Worm (Caenorhabditis elegans) whole organism, L2 larva: Measurements from ENCODE around the gene fbxa-81.

Source experiments
- C34F6.9 ChIP-seq: fragments of 150-350 bp; optimal IDR thresholded peaks from 2 replicates; lab custom pipeline; 2014; ENCODE audit warnings: missing biosample characterization, missing genetic modification characterization
- F13H6.1 ChIP-seq: sonication (generic microtip); optimal IDR thresholded peaks from 2 replicates; lab custom pipeline; 2016; ENCODE audit warnings: missing genetic modification characterization, missing compliant biosample characterization
- R02D3.7 ChIP-seq: fragments of 150-350 bp; optimal IDR thresholded peaks from 2 replicates; lab custom pipeline; 2014; ENCODE audit warnings: missing biosample characterization, missing genetic modification characterization
- Y55F3AM.14 ChIP-seq: fragments of 200-800 bp; sonication (Bioruptor generic); optimal IDR thresholded peaks from 2 replicates; lab custom pipeline; 2018; ENCODE audit warnings: mild to moderate bottlenecking, missing genetic modification characterization, missing compliant biosample characterization
- ZK546.5 ChIP-seq: sonication (generic microtip); optimal IDR thresholded peaks from 2 replicates; lab custom pipeline; 2017; ENCODE audit warnings: missing biosample characterization, missing genetic modification characterization
- alr-1 ChIP-seq: fragments of 150-350 bp; optimal IDR thresholded peaks from 2 replicates; lab custom pipeline; 2014; ENCODE audit warnings: missing biosample characterization, missing genetic modification characterization
- aly-2 ChIP-seq: fragments of 150-350 bp; optimal IDR thresholded peaks from 2 replicates; lab custom pipeline; 2014; ENCODE audit warnings: missing biosample characterization, missing genetic modification characterization
- ama-1 ChIP-seq: fragments of 150-350 bp; optimal IDR thresholded peaks from 2 replicates; lab custom pipeline; 2018; ENCODE audit warnings: inconsistent platforms
- blmp-1 ChIP-seq: sonication (generic microtip); optimal IDR thresholded peaks from 2 replicates; lab custom pipeline; 2017; ENCODE audit warnings: missing genetic modification characterization, mild to moderate bottlenecking, missing compliant biosample characterization, antibody characterized with exemption, moderate library complexity; ENCODE audit not compliant: insufficient read depth
- ceh-16 ChIP-seq: fragments of 150-350 bp; optimal IDR thresholded peaks from 2 replicates; lab custom pipeline; 2014; ENCODE audit warnings: missing biosample characterization, missing genetic modification characterization
- ceh-82 ChIP-seq: fragments of 150-350 bp; optimal IDR thresholded peaks from 2 replicates; lab custom pipeline; 2014; ENCODE audit warnings: missing biosample characterization, missing genetic modification characterization
- crh-2 ChIP-seq: sonication (generic microtip); optimal IDR thresholded peaks from 2 replicates; lab custom pipeline; 2017; ENCODE audit warnings: missing biosample characterization, missing genetic modification characterization
- dmd-4 ChIP-seq: sonication (generic microtip); optimal IDR thresholded peaks from 2 replicates; lab custom pipeline; 2017; ENCODE audit warnings: missing biosample characterization, missing genetic modification characterization
- egl-27 ChIP-seq: sonication (generic microtip); optimal IDR thresholded peaks from 3 replicates; lab custom pipeline; 2017; ENCODE audit warnings: missing biosample characterization, missing genetic modification reagents, missing genetic modification characterization
- elt-1 ChIP-seq: fragments of 150-350 bp; optimal IDR thresholded peaks from 2 replicates; lab custom pipeline; 2014; ENCODE audit warnings: missing biosample characterization, missing genetic modification characterization
- elt-3 ChIP-seq: sonication (generic microtip); optimal IDR thresholded peaks from 2 replicates; lab custom pipeline; 2017; ENCODE audit warnings: missing biosample characterization, missing genetic modification characterization
- fos-1 ChIP-seq: fragments of 150-350 bp; optimal IDR thresholded peaks from 2 replicates; lab custom pipeline; 2014; ENCODE audit warnings: missing biosample characterization, missing genetic modification characterization
- gmeb-1 ChIP-seq: fragments of 150-350 bp; optimal IDR thresholded peaks from 2 replicates; lab custom pipeline; 2014; ENCODE audit warnings: missing biosample characterization, missing genetic modification characterization
- lin-11 ChIP-seq: fragments of 150-350 bp; sonication (generic microtip); optimal IDR thresholded peaks from 2 replicates; lab custom pipeline; 2014; ENCODE audit warnings: missing biosample characterization, missing genetic modification characterization, inconsistent platforms, mixed read lengths
- lin-13 ChIP-seq: fragments of 150-350 bp; optimal IDR thresholded peaks from 2 replicates; lab custom pipeline; 2014; ENCODE audit warnings: missing biosample characterization, missing genetic modification reagents, missing genetic modification characterization
- lin-39 ChIP-seq: fragments of 150-350 bp; optimal IDR thresholded peaks from 2 replicates; lab custom pipeline; 2014; ENCODE audit warnings: missing biosample characterization, missing genetic modification reagents, missing genetic modification characterization
- lsy-2 ChIP-seq, 2 experiments: fragments of 150-350 bp in 1 of 2; sonication (generic microtip) in 1 of 2; optimal IDR thresholded peaks; 2 replicates each; lab custom pipeline; 2014 to 2017; ENCODE audit warnings: missing biosample characterization in 2 of 2, missing genetic modification characterization in 2 of 2
- mab-5 ChIP-seq: fragments of 150-350 bp; optimal IDR thresholded peaks from 2 replicates; lab custom pipeline; 2014; ENCODE audit warnings: missing biosample characterization, missing genetic modification characterization
- mbf-1 ChIP-seq: sonication (generic microtip); optimal IDR thresholded peaks from 2 replicates; lab custom pipeline; 2017; ENCODE audit warnings: missing biosample characterization, missing genetic modification characterization
- mdl-1 ChIP-seq, 2 experiments: fragments of 150-350 bp in 1 of 2; sonication (generic microtip) in 1 of 2; optimal IDR thresholded peaks; 2 replicates each; lab custom pipeline; 2017; ENCODE audit warnings: missing biosample characterization in 2 of 2, missing genetic modification characterization in 2 of 2
- nhr-10 ChIP-seq: sonication (generic microtip); optimal IDR thresholded peaks from 2 replicates; lab custom pipeline; 2017; ENCODE audit warnings: missing biosample characterization, missing genetic modification characterization
- nhr-11 ChIP-seq: fragments of 150-350 bp; optimal IDR thresholded peaks from 2 replicates; lab custom pipeline; 2014; ENCODE audit warnings: missing biosample characterization, missing genetic modification characterization
- nhr-12 ChIP-seq: fragments of 150-350 bp; optimal IDR thresholded peaks from 2 replicates; lab custom pipeline; 2014; ENCODE audit warnings: missing biosample characterization, missing genetic modification characterization
- nhr-129 ChIP-seq: fragments of 150-350 bp; optimal IDR thresholded peaks from 2 replicates; lab custom pipeline; 2014; ENCODE audit warnings: missing biosample characterization, missing genetic modification characterization
- nhr-21 ChIP-seq: fragments of 150-350 bp; optimal IDR thresholded peaks from 2 replicates; lab custom pipeline; 2014; ENCODE audit warnings: missing biosample characterization, missing genetic modification characterization
- nhr-23 ChIP-seq: fragments of 150-350 bp; optimal IDR thresholded peaks from 2 replicates; lab custom pipeline; 2014; ENCODE audit warnings: missing biosample characterization, missing genetic modification reagents, missing genetic modification characterization
- nhr-237 ChIP-seq: fragments of 150-350 bp; optimal IDR thresholded peaks from 2 replicates; lab custom pipeline; 2014; ENCODE audit warnings: missing biosample characterization, missing genetic modification characterization
- nhr-25 ChIP-seq: fragments of 150-350 bp; sonication (generic microtip); optimal IDR thresholded peaks from 3 replicates; lab custom pipeline; 2014; ENCODE audit warnings: missing biosample characterization, missing genetic modification characterization
- nhr-6 ChIP-seq: fragments of 150-350 bp; optimal IDR thresholded peaks from 2 replicates; lab custom pipeline; 2014; ENCODE audit warnings: missing biosample characterization, missing genetic modification characterization
- nhr-77 ChIP-seq: fragments of 150-350 bp; optimal IDR thresholded peaks from 2 replicates; lab custom pipeline; 2014; ENCODE audit warnings: missing biosample characterization, missing genetic modification characterization
- peb-1 ChIP-seq: fragments of 150-350 bp; optimal IDR thresholded peaks from 2 replicates; lab custom pipeline; 2014; ENCODE audit warnings: missing biosample characterization, missing genetic modification characterization
- sem-4 ChIP-seq: fragments of 150-350 bp; optimal IDR thresholded peaks from 2 replicates; lab custom pipeline; 2014; ENCODE audit warnings: missing biosample characterization, missing genetic modification reagents, missing genetic modification characterization
- skn-1 ChIP-seq: sonication (generic microtip); optimal IDR thresholded peaks from 2 replicates; lab custom pipeline; 2017; ENCODE audit warnings: missing biosample characterization, missing genetic modification characterization
- sma-3 ChIP-seq: sonication (generic microtip); optimal IDR thresholded peaks from 2 replicates; lab custom pipeline; 2016; ENCODE audit warnings: missing genetic modification reagents, missing genetic modification characterization, missing compliant biosample characterization
- sma-9 ChIP-seq, 2 experiments: fragments of 150-350 bp in 1 of 2; sonication (generic microtip) in 1 of 2; optimal IDR thresholded peaks; 2 replicates each; lab custom pipeline; 2014 to 2016; ENCODE audit warnings: missing genetic modification characterization in 2 of 2, mild to moderate bottlenecking in 1 of 2, missing biosample characterization in 1 of 2, missing compliant biosample characterization in 1 of 2, missing genetic modification reagents in 1 of 2, moderate library complexity in 1 of 2
- snpc-4 ChIP-seq: fragments of 150-350 bp; optimal IDR thresholded peaks from 2 replicates; lab custom pipeline; 2014; ENCODE audit warnings: missing biosample characterization, missing genetic modification characterization
- unc-39 ChIP-seq: fragments of 150-350 bp; optimal IDR thresholded peaks from 2 replicates; lab custom pipeline; 2014; ENCODE audit warnings: missing biosample characterization, missing genetic modification characterization
- unc-55 ChIP-seq: fragments of 150-350 bp; sonication (generic microtip); optimal IDR thresholded peaks from 3 replicates; lab custom pipeline; 2014; ENCODE audit warnings: missing biosample characterization, missing genetic modification reagents, missing genetic modification characterization
- unc-62 ChIP-seq: fragments of 150-350 bp; optimal IDR thresholded peaks from 2 replicates; lab custom pipeline; 2014; ENCODE audit warnings: missing biosample characterization, missing genetic modification reagents, missing genetic modification characterization
- zag-1 ChIP-seq: fragments of 150-350 bp; optimal IDR thresholded peaks from 2 replicates; lab custom pipeline; 2014; ENCODE audit warnings: missing biosample characterization, missing genetic modification characterization
- ztf-1 ChIP-seq: fragments of 200-800 bp; sonication (Bioruptor generic); conservative IDR thresholded peaks from 2 replicates; pipeline ENCODE4 v1.3.6; 2022; ENCODE audit warnings: missing genetic modification characterization, missing compliant biosample characterization
- ztf-11 ChIP-seq: sonication (generic microtip); optimal IDR thresholded peaks from 2 replicates; lab custom pipeline; 2017; ENCODE audit warnings: missing biosample characterization, missing genetic modification characterization
- ztf-4 ChIP-seq: fragments of 150-350 bp; optimal IDR thresholded peaks from 2 replicates; lab custom pipeline; 2014; ENCODE audit warnings: missing biosample characterization, missing genetic modification characterization

The fbxa-81 gene

ce11 chrX:14508823-14509259, 33.1 kb downstream of the fbxa-81 start (continued):
- TF ChIP-seq ZK546.5 (no peak), sma-3 (GFP tag; lab: Kevin White, UChicago) (peak; percentile 66), ceh-82 (tag; lab: Kevin White, UChicago) (no peak), unc-39 (no peak), ztf-11 (no peak), fos-1 (tag; lab: Kevin White, UChicago) (peak; percentile 53), snpc-4 (tag; lab: Kevin White, UChicago) (no peak), nhr-25 (tag; lab: Kevin White, UChicago) (peak; percentile 88), skn-1 (tag; lab: Kevin White, UChicago) (no peak), C34F6.9 (peak; percentile 49)
- TF ChIP-seq, all 48 proteins: peak for 20

DNA sequence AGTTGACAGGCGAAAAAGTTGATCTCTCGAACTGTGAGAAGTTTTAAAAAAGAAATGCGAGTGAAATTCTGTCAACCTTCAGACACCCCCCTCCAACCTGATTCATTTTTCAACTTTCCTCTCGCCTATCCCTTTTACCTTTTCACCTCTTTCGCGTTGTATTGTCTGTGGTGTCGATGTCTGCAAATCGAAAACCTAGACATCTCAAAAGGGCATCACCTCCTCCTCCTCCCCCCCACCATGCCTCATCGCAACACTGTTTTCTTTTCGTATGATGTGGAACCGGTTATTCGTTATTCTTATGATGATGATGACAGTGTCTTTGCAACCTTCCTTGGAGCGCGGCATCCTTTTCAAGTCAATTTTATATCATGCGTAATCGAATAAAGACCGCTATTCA, 33.9 kb downstream of the fbxa-81 start:
- TF ChIP-seq nhr-11 (no peak), ztf-1 (GFP tag; lab: Robert Waterston, UW) (no peak), F13H6.1 (tag; lab: Kevin White, UChicago) (peak; percentile 46), ztf-11 (no peak), ZK546.5 (no peak), unc-55 (no peak), crh-2 (tag; lab: Kevin White, UChicago) (no peak), mbf-1 (tag; lab: Kevin White, UChicago) (no peak), nhr-6 (tag; lab: Kevin White, UChicago) (peak; percentile 51), nhr-25 (tag; lab: Kevin White, UChicago) (peak; percentile 94), ama-1 (lab: Kevin White, UChicago) (no peak), mab-5 (tag; lab: Kevin White, UChicago) (no peak), mdl-1 (tag; optimal IDR thresholded peaks at IDR 0.05; lab: Kevin White, UChicago) (no peak), lin-11 (tag; lab: Kevin White, UChicago) (no peak), unc-62 (no peak), skn-1 (tag; lab: Kevin White, UChicago) (no peak), unc-39 (no peak), nhr-237 (tag; lab: Kevin White, UChicago) (no peak), gmeb-1 (tag; lab: Kevin White, UChicago) (no peak), ztf-4 (tag; lab: Kevin White, UChicago) (no peak), nhr-10 (tag; lab: Kevin White, UChicago) (no peak), elt-3 (tag; lab: Kevin White, UChicago) (no peak), Y55F3AM.14 (GFP tag; lab: Kevin White, UChicago) (no peak), nhr-21 (peak; percentile 83), fos-1 (tag; lab: Kevin White, UChicago) (peak; percentile 43), nhr-12 (tag; lab: Kevin White, UChicago) (no peak), sem-4 (tag; lab: Kevin White, UChicago) (peak; percentile 26), C34F6.9 (no peak), R02D3.7 (tag; lab: Kevin White, UChicago) (no peak), blmp-1 (peak; percentile 97), dmd-4 (tag; lab: Kevin White, UChicago) (no peak), lsy-2 (tag; optimal IDR thresholded peaks at IDR 0.05; lab: Kevin White, UChicago) (no peak), peb-1 (tag; lab: Kevin White, UChicago) (no peak), sma-3 (GFP tag; lab: Kevin White, UChicago) (peak; percentile 69), zag-1 (tag; lab: Kevin White, UChicago) (no peak), nhr-23 (tag; lab: Kevin White, UChicago) (no peak), nhr-77 (tag; lab: Kevin White, UChicago) (no peak), ceh-16 (tag; lab: Kevin White, UChicago) (peak; percentile 47), sma-9 (GFP tag; optimal IDR thresholded peaks at IDR 0.05; lab: Kevin White, UChicago) (peak; percentile 80), sma-9 (tag; optimal IDR thresholded peaks at IDR 0.05; lab: Kevin White, UChicago) (no peak), egl-27 (tag; lab: Kevin White, UChicago) (peak; percentile 54), ceh-82 (tag; lab: Kevin White, UChicago) (no peak), nhr-129 (tag; lab: Kevin White, UChicago) (peak; percentile 53), elt-1 (no peak), lin-13 (GFP tag; lab: Kevin White, UChicago) (no peak), aly-2 (no peak), alr-1 (no peak), snpc-4 (tag; lab: Kevin White, UChicago) (no peak), lin-39 (tag; lab: Kevin White, UChicago) (no peak)
